Fruit fly (Drosophila melanogaster): ENCODE measurements around the gene CG5111.

Gene CG5111

DNA sequence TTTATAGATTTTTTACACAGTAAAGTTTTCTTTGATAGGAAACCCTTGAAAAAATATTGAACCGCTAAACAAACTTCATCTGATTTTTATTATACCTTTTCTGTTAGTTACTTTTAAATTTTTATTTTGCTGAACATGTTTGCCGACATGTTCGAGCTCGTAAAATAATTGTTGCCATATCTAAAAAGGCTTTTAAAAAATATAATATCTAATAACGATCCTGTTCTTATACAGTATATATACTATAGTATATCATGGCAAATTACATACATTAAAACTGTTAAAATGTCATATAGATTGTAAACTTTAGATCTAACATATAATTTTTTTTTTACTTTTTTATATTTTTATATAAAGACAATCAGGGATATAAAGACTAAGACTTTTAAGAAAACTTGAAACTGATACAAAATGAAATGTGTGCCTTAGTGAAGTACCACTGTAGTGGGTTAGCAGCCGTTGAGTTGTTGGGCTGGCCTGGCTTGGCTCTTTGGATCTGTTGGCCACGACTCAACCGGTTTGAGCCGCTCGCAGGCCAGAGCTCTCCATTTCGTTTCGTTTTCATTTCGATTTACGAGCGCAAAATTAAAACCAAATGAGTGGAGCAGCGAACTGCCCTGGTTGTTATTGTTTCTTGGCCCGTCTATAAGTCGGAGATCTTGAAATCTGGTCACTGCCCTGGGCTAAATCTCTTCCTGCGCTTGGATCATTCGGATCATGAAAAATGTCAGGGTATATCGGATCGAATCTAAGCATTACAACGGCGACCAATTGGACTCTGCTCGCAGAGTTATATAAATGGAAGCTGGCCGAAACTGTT, 26.5 kb downstream of the CG5111 start:
- TF ChIP-seq D19B (GFP tag; optimal IDR thresholded peaks at IDR 0.05) (no peak), yki (optimal IDR thresholded peaks at IDR 0.05) (no peak), Atf-2 (GFP tag; optimal IDR thresholded peaks at IDR 0.05) (no peak), CG4854 (GFP tag; optimal IDR thresholded peaks at IDR 0.05) (no peak), nom (GFP tag; optimal IDR thresholded peaks at IDR 0.05) (no peak), CG4282 (GFP tag; optimal IDR thresholded peaks at IDR 0.05) (no peak), Doc2 (GFP tag; IDR thresholded peaks at IDR 0.05) (no peak), CG16815 (GFP tag; optimal IDR thresholded peaks at IDR 0.05) (no peak), Taf1 (GFP tag; IDR thresholded peaks at IDR 0.05) (no peak), CG11398 (GFP tag; optimal IDR thresholded peaks at IDR 0.05) (no peak), sc (optimal IDR thresholded peaks at IDR 0.05) (no peak), sc (GFP tag; optimal IDR thresholded peaks at IDR 0.05) (peak; percentile 5), ci (GFP tag; IDR thresholded peaks at IDR 0.05) (0 out of 3 replicates have a peak, but pooled peaks have one; percentile 5), Mrtf (GFP tag; IDR thresholded peaks at IDR 0.05) (no peak), Opbp (GFP tag; IDR thresholded peaks at IDR 0.05; ENCODE audit: partially characterized antibody) (no peak), CoRest (tag; optimal IDR thresholded peaks at IDR 0.05) (peak; percentile 36), Ravus (GFP tag; IDR thresholded peaks at IDR 0.05) (no peak), MESR4 (GFP tag; optimal IDR thresholded peaks at IDR 0.05) (no peak), CG1647 (GFP tag; optimal IDR thresholded peaks at IDR 0.05) (no peak), amos (GFP tag; IDR thresholded peaks at IDR 0.05; ENCODE audit: partially characterized antibody) (no peak), Scr (GFP tag; IDR thresholded peaks at IDR 0.05; ENCODE audit: partially characterized antibody) (no peak), CG7556 (GFP tag; optimal IDR thresholded peaks at IDR 0.05) (peak; percentile 11), oc (tag; optimal IDR thresholded peaks at IDR 0.05) (peak; percentile 67), fd102C (GFP tag; optimal IDR thresholded peaks at IDR 0.05) (no peak), CG9215 (GFP tag; IDR thresholded peaks at IDR 0.05) (no peak), CG4360 (GFP tag; IDR thresholded peaks at IDR 0.05) (no peak), Hey (tag; optimal IDR thresholded peaks at IDR 0.05) (no peak), Ets65A (GFP tag) (no peak), bab2 (GFP tag; optimal IDR thresholded peaks at IDR 0.05) (no peak), bbx (GFP tag; IDR thresholded peaks at IDR 0.05; ENCODE audit: partially characterized antibody) (no peak), lov (optimal IDR thresholded peaks at IDR 0.05) (no peak), lov (GFP tag; IDR thresholded peaks at IDR 0.05) (no peak), CG12236 (GFP tag; optimal IDR thresholded peaks at IDR 0.05) (no peak), CG34224 (GFP tag; IDR thresholded peaks at IDR 0.05; ENCODE audit: partially characterized antibody) (no peak), dmrt11E (tag; optimal IDR thresholded peaks at IDR 0.05) (peak; percentile 40), repo (GFP tag; optimal IDR thresholded peaks at IDR 0.05) (no peak), Elba2 (GFP tag; optimal IDR thresholded peaks at IDR 0.05) (no peak), CG10321 (GFP tag; IDR thresholded peaks at IDR 0.05) (no peak), CG31388 (GFP tag; optimal IDR thresholded peaks at IDR 0.05) (no peak), CG9437 (GFP tag; optimal IDR thresholded peaks at IDR 0.05) (peak; percentile 20), dysf (GFP tag; IDR thresholded peaks at IDR 0.05) (0 out of 3 replicates have a peak, but pooled peaks have one; percentile 28), CG11696 (GFP tag; IDR thresholded peaks at IDR 0.05) (no peak), CG15479 (GFP tag; optimal IDR thresholded peaks at IDR 0.05) (no peak), cg (GFP tag; optimal IDR thresholded peaks at IDR 0.05) (no peak), az2 (GFP tag; optimal IDR thresholded peaks at IDR 0.05) (no peak), CG2712 (tag; optimal IDR thresholded peaks at IDR 0.05) (peak; percentile 42), CG30403 (GFP tag; optimal IDR thresholded peaks at IDR 0.05) (peak; percentile 20), Asciz (GFP tag; optimal IDR thresholded peaks at IDR 0.05) (no peak), sob (GFP tag; IDR thresholded peaks at IDR 0.05) (peak; percentile 16; the same call in 1 of the 2 replicates), CG10543 (GFP tag; optimal IDR thresholded peaks at IDR 0.05) (no peak), CG2889 (GFP tag; IDR thresholded peaks at IDR 0.05) (no peak)

Data from whole organism, embryonic.